Worm (Caenorhabditis elegans) whole organism, late embryonic: ENCODE data around the gene F10C2.7.

Experiments used
- C08G9.2 ChIP-seq: sonication (generic microtip); optimal IDR thresholded peaks from 2 replicates; lab custom pipeline; 2016; ENCODE audit warnings: mild to moderate bottlenecking, missing genetic modification characterization, moderate library complexity, missing compliant biosample characterization
- C38D4.7 ChIP-seq: fragments of 200-800 bp; sonication (Bioruptor generic); optimal IDR thresholded peaks from 2 replicates; lab custom pipeline; 2018; ENCODE audit warnings: mild to moderate bottlenecking, missing genetic modification characterization, moderate library complexity, missing compliant biosample characterization
- T23F11.4 ChIP-seq: fragments of 200-800 bp; sonication (Bioruptor generic); optimal IDR thresholded peaks from 2 replicates; lab custom pipeline; 2018; ENCODE audit warnings: mild to moderate bottlenecking, missing genetic modification characterization, missing compliant biosample characterization
- Y22D7AL.16 ChIP-seq: sonication (generic microtip); optimal IDR thresholded peaks from 2 replicates; lab custom pipeline; 2016; ENCODE audit warnings: missing genetic modification characterization, missing compliant biosample characterization
- ceh-18 ChIP-seq: sonication (generic microtip); optimal IDR thresholded peaks from 2 replicates; lab custom pipeline; 2016; ENCODE audit warnings: missing genetic modification characterization, missing compliant biosample characterization
- ceh-19 ChIP-seq: fragments of 200-800 bp; sonication (Bioruptor generic); optimal IDR thresholded peaks from 2 replicates; lab custom pipeline; 2018; ENCODE audit warnings: mild to moderate bottlenecking, missing genetic modification characterization, missing compliant biosample characterization
- ceh-2 ChIP-seq: sonication (generic microtip); optimal IDR thresholded peaks from 2 replicates; lab custom pipeline; 2016; ENCODE audit warnings: missing genotype, missing genetic modification characterization, missing compliant biosample characterization
- ceh-24 ChIP-seq: sonication (generic microtip); optimal IDR thresholded peaks from 2 replicates; lab custom pipeline; 2016; ENCODE audit warnings: mild to moderate bottlenecking, missing genetic modification characterization, missing compliant biosample characterization
- ceh-45 ChIP-seq: fragments of 200-800 bp; sonication (Bioruptor generic); IDR thresholded peaks from 2 replicates; pipeline ENCODE4 v1.3.6; 2022; ENCODE audit warnings: missing genetic modification reagents, missing genetic modification characterization, missing compliant biosample characterization
- ceh-48 ChIP-seq: sonication (generic microtip); optimal IDR thresholded peaks from 2 replicates; lab custom pipeline; 2016; ENCODE audit warnings: missing genetic modification characterization, inconsistent platforms, missing compliant biosample characterization
- ceh-6 ChIP-seq: fragments of 200-800 bp; sonication (Bioruptor generic); optimal IDR thresholded peaks from 2 replicates; lab custom pipeline; 2018; ENCODE audit warnings: mild to moderate bottlenecking, missing genetic modification characterization, missing compliant biosample characterization
- dmd-4 ChIP-seq: sonication (generic microtip); optimal IDR thresholded peaks from 2 replicates; lab custom pipeline; 2016; ENCODE audit warnings: borderline replicate concordance, missing genetic modification characterization, missing compliant biosample characterization
- elt-2 ChIP-seq: sonication (generic microtip); optimal IDR thresholded peaks from 2 replicates; lab custom pipeline; 2016; ENCODE audit warnings: missing genetic modification reagents, missing genetic modification characterization, missing compliant biosample characterization
- ets-4 ChIP-seq: sonication (generic microtip); optimal IDR thresholded peaks from 2 replicates; lab custom pipeline; 2016; ENCODE audit warnings: missing genetic modification characterization, missing compliant biosample characterization
- fkh-10 ChIP-seq: fragments of 150-350 bp; optimal IDR thresholded peaks from 2 replicates; lab custom pipeline; 2014; ENCODE audit warnings: missing biosample characterization, missing genetic modification reagents, missing genetic modification characterization
- gmeb-2 ChIP-seq: sonication (generic microtip); optimal IDR thresholded peaks from 2 replicates; lab custom pipeline; 2016; ENCODE audit warnings: missing genetic modification characterization, inconsistent platforms, missing compliant biosample characterization
- hlh-13 ChIP-seq: fragments of 200-800 bp; sonication (Bioruptor generic); optimal IDR thresholded peaks from 2 replicates; lab custom pipeline; 2018; ENCODE audit warnings: mild to moderate bottlenecking, missing genetic modification characterization, missing compliant biosample characterization
- hlh-15 ChIP-seq: sonication (generic microtip); optimal IDR thresholded peaks from 2 replicates; lab custom pipeline; 2016; ENCODE audit warnings: missing genetic modification characterization, missing compliant biosample characterization
- hlh-6 ChIP-seq: sonication (generic microtip); optimal IDR thresholded peaks from 2 replicates; lab custom pipeline; 2016; ENCODE audit warnings: missing genotype, missing genetic modification characterization, missing compliant biosample characterization
- lin-11 ChIP-seq: fragments of 200-800 bp; sonication (Bioruptor generic); optimal IDR thresholded peaks from 2 replicates; lab custom pipeline; 2018; ENCODE audit warnings: mild to moderate bottlenecking, missing genetic modification characterization, missing compliant biosample characterization
- nhr-11 ChIP-seq: fragments of 150-350 bp; optimal IDR thresholded peaks from 2 replicates; lab custom pipeline; 2014; ENCODE audit warnings: missing biosample characterization, missing genetic modification characterization
- npax-4 ChIP-seq: sonication (generic microtip); optimal IDR thresholded peaks from 2 replicates; lab custom pipeline; 2016; ENCODE audit warnings: missing genetic modification characterization, missing compliant biosample characterization
- pag-3 ChIP-seq: sonication (generic microtip); optimal IDR thresholded peaks from 2 replicates; lab custom pipeline; 2016; ENCODE audit warnings: missing compliant biosample characterization, missing genetic modification characterization, borderline replicate concordance
- pat-9 ChIP-seq: fragments of 200-800 bp; sonication (Bioruptor generic); optimal IDR thresholded peaks from 2 replicates; lab custom pipeline; 2018; ENCODE audit warnings: mild to moderate bottlenecking, missing genetic modification characterization, moderate library complexity, missing compliant biosample characterization
- pax-1 ChIP-seq: fragments of 150-350 bp; optimal IDR thresholded peaks from 2 replicates; lab custom pipeline; 2014; ENCODE audit warnings: missing biosample characterization, missing genetic modification characterization
- pha-2 ChIP-seq: sonication (generic microtip); optimal IDR thresholded peaks from 2 replicates; lab custom pipeline; 2017; ENCODE audit warnings: mild to moderate bottlenecking, missing genetic modification characterization, missing compliant biosample characterization
- rnt-1 ChIP-seq: sonication (generic microtip); optimal IDR thresholded peaks from 2 replicates; lab custom pipeline; 2016; ENCODE audit warnings: missing genetic modification characterization, missing compliant biosample characterization
- sox-2 ChIP-seq: fragments of 200-800 bp; sonication (Bioruptor generic); IDR thresholded peaks from 2 replicates; pipeline ENCODE4 v1.3.6; 2022; ENCODE audit warnings: missing genetic modification reagents, missing genetic modification characterization, missing compliant biosample characterization
- sox-4 ChIP-seq: sonication (generic microtip); optimal IDR thresholded peaks from 2 replicates; lab custom pipeline; 2017; ENCODE audit warnings: mild to moderate bottlenecking, missing genetic modification characterization, inconsistent platforms, missing compliant biosample characterization
- tbx-2 ChIP-seq: sonication (generic microtip); optimal IDR thresholded peaks from 2 replicates; lab custom pipeline; 2016; ENCODE audit warnings: missing genetic modification characterization, missing compliant biosample characterization
- unc-3 ChIP-seq, 2 experiments: fragments of 200-800 bp in 1 of 2; sonication (Bioruptor generic) in 1 of 2; sonication (generic microtip) in 1 of 2; conservative IDR thresholded peaks in 1 of 2; optimal IDR thresholded peaks in 1 of 2; 2 replicates each; pipeline versions ENCODE4 v1.3.6 to Lab custom; 2016 to 2022; ENCODE audit warnings: missing compliant biosample characterization in 2 of 2, missing genetic modification characterization in 2 of 2, missing genetic modification reagents in 1 of 2
- unc-42 ChIP-seq: sonication (generic microtip); optimal IDR thresholded peaks from 2 replicates; lab custom pipeline; 2016; ENCODE audit warnings: missing genotype, missing genetic modification characterization, missing compliant biosample characterization
- unc-86 ChIP-seq: sonication (generic microtip); optimal IDR thresholded peaks from 2 replicates; lab custom pipeline; 2016; ENCODE audit warnings: missing genetic modification characterization, missing compliant biosample characterization
- zip-5 ChIP-seq: sonication (generic microtip); optimal IDR thresholded peaks from 2 replicates; lab custom pipeline; 2016; ENCODE audit warnings: missing genetic modification characterization, missing compliant biosample characterization

The F10C2.7 gene

DNA sequence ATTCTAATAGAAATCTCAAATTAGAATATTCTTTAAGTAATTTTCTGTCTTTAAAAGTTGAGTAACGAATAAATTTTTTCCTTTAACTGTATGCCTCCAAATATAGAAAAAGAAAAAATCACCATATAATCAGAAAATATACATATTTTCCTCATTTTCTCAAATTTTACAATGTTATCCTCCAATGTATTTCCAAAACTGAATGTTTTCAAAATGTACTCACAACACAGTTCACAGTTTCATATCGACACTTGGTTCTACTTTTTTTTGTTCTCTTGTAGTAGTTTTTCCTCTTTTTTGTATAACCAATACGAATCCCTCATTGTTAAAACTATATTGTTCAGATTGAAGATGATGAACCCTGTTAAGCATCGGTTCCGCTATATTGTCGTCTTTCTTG, at the start of gene F10C2.7:
Gene F10C2.7, plus strand, starts transcription at position 301 of the 400 bp plus-strand sequence.
- no peak for TF ChIP-seq ceh-48 (tag; lab: Kevin White, UChicago)

DNA sequence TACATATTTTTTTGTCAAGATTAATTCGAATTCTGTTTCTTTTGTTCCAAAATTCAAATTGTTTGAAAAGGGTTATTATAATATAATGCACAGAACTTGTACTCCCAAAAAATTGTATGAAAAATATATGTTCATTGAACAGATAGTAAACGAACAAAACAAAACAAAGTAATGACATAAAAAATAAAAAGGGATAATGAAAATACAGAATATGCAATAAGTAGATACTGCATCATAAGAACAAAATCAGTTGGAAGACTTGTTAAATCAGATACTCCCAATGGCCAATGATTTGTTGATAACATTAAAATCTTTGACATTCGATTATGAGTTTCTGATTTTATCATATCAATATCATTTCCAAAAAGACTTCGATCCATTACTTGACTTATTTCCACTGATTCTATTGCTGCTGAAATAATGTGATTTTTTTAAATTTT, 49.2 kb upstream of the F10C2.7 start:
- TF ChIP-seq npax-4 (tag; lab: Kevin White, UChicago) (no peak), Y22D7AL.16 (tag; lab: Kevin White, UChicago) (no peak)

DNA sequence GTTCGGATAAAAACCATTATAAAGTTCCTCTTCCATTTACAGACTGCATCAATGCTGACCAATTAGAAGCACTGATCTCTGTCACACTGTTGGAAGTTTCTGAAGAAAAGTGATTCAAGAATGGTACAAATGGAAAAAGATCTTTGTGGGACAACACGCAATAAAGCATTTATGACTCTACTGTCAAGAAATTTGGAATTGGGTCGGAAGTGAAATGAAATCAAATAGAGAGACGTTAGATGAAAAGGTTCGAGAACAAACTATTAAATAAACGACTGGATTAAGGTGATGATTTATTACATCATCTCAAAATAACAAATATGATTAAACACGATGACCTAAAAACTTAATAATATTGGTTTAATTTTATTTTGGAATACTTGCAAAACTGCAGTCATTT, 47.2 kb upstream of the F10C2.7 start, which contains the start of gene F57F5.3:
Gene F57F5.3, minus strand, starts transcription at position 101 of the 400 bp plus-strand sequence.
- no peak for TF ChIP-seq C38D4.7 (GFP tag; lab: Kevin White, UChicago)
- TF ChIP-seq T23F11.4 (GFP tag; lab: Kevin White, UChicago): no peak
- no peak for TF ChIP-seq C08G9.2
- TF ChIP-seq npax-4 (tag; lab: Kevin White, UChicago): no peak
- no peak for TF ChIP-seq pha-2 (tag; lab: Kevin White, UChicago)
- no peak for TF ChIP-seq unc-86 (tag; lab: Kevin White, UChicago)
- no peak for TF ChIP-seq elt-2
- no peak for TF ChIP-seq rnt-1 (tag; lab: Kevin White, UChicago)
- no peak for TF ChIP-seq sox-4

DNA sequence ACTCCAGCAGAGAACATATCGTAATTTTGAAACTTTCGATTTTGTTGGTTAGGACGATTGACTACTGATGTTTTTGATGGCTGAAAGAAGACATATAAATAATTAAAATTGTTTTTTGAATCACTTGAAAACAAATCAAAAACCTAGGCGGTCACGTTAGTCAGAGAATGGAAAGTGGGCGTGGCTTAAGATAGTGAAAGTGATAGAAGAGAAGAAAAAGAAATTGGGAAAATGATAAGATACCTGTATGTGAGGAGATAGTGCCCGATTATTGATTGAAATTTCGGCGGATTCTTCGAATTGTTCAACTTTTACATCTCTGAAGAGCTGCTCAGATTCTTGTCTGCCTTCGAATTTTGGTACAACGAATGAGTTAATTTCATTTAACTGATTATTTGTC, 42.0 kb upstream of the F10C2.7 start:
- TF ChIP-seq nhr-11 (tag; lab: Kevin White, UChicago) (no peak), pag-3 (tag; lab: Kevin White, UChicago) (no peak), ceh-2 (no peak), hlh-6 (no peak), hlh-15 (no peak), hlh-13 (no peak), ceh-19 (GFP tag; lab: Kevin White, UChicago) (no peak), sox-2 (GFP tag; lab: Robert Waterston, UW) (no peak), sox-4 (no peak), tbx-2 (tag; lab: Kevin White, UChicago) (no peak), ceh-24 (tag; lab: Kevin White, UChicago) (no peak), gmeb-2 (no peak), unc-42 (no peak), pat-9 (tag; lab: Kevin White, UChicago) (no peak), lin-11 (tag; lab: Kevin White, UChicago) (no peak), unc-3 (GFP tag; conservative IDR thresholded peaks at IDR 0.05; lab: Robert Waterston, UW) (no peak), unc-3 (tag; optimal IDR thresholded peaks at IDR 0.05; lab: Kevin White, UChicago) (no peak), elt-2 (no peak), dmd-4 (tag; lab: Kevin White, UChicago) (no peak)

DNA sequence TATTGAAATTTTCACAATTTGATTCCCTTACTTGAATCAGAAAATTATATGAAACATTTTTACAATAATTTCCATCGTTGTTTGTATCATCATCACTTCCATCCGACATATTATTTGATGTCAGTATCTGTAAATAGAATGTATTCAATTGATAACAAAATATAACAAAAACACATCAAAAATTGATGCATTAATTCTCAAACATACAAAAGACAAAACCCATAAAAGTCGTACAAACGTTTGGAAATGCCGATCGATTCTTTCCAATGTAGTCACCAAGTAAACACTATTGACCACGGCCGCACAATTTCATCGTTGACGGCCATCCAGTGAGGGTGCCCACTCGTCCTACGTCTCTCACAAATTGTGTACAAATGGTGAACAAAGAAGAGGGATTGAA, 40.4 kb upstream of the F10C2.7 start, which contains the start of gene add-2:
Gene add-2, minus strand, starts transcription at position 109 of the 400 bp plus-strand sequence.
- TF ChIP-seq pax-1 (tag; lab: Kevin White, UChicago) (no peak), C08G9.2 (no peak), ceh-6 (GFP tag; lab: Kevin White, UChicago) (no peak), ets-4 (tag; lab: Kevin White, UChicago) (no peak), ceh-18 (tag; lab: Kevin White, UChicago) (no peak), zip-5 (tag; lab: Kevin White, UChicago) (no peak), ceh-45 (GFP tag; lab: Robert Waterston, UW) (no peak), fkh-10 (no peak), lin-11 (tag; lab: Kevin White, UChicago) (no peak)
